Fruit fly (Drosophila melanogaster) whole organism, embryonic: ENCODE data around the gene trx.

Source experiments
- Antp ChIP-seq: fragments of 200-800 bp; sonication (Bioruptor generic); optimal IDR thresholded peaks from 3 replicates; lab custom pipeline; 2016; ENCODE audit warnings: missing biosample characterization, missing genetic modification characterization
- Awh ChIP-seq: fragments of 200-800 bp; sonication (Bioruptor generic); IDR thresholded peaks from 2 replicates; pipeline ENCODE4, ENCODE4 v1.3.6; 2022; ENCODE audit warnings: missing biosample characterization, missing genetic modification characterization
- CG10147 ChIP-seq: fragments of 200-800 bp; sonication (Bioruptor generic); optimal IDR thresholded peaks from 2 replicates; lab custom pipeline; 2019; ENCODE audit warnings: missing biosample characterization, mild to moderate bottlenecking, missing genetic modification characterization, moderate library complexity
- CG10462 ChIP-seq: fragments of 200-800 bp; sonication (Bioruptor generic); optimal IDR thresholded peaks from 2 replicates; lab custom pipeline; 2016; ENCODE audit warnings: missing biosample characterization, missing genetic modification characterization
- CG10979 ChIP-seq: fragments of 200-800 bp; sonication (Bioruptor generic); optimal IDR thresholded peaks from 2 replicates; lab custom pipeline; 2018; ENCODE audit warnings: missing biosample characterization, mild to moderate bottlenecking, missing genetic modification characterization, moderate library complexity
- CG11560 ChIP-seq: fragments of 200-800 bp; sonication (Bioruptor generic); IDR thresholded peaks from 3 replicates; pipeline ENCODE4 v1.3.6; 2022; ENCODE audit warnings: missing biosample characterization, missing genetic modification characterization
- CG12299 ChIP-seq: fragments of 200-800 bp; sonication (Bioruptor generic); optimal IDR thresholded peaks from 2 replicates; lab custom pipeline; 2018; ENCODE audit warnings: missing biosample characterization, mild to moderate bottlenecking, missing genetic modification characterization
- CG12744 ChIP-seq: fragments of 200-800 bp; sonication (Bioruptor generic); optimal IDR thresholded peaks from 2 replicates; lab custom pipeline; 2016; ENCODE audit warnings: missing biosample characterization, missing genetic modification characterization
- CG14014 ChIP-seq: fragments of 200-800 bp; sonication (Bioruptor generic); IDR thresholded peaks from 2 replicates; pipeline ENCODE4 v1.3.6; 2022; ENCODE audit warnings: missing biosample characterization, missing genetic modification characterization
- CG17361 ChIP-seq: fragments of 200-800 bp; sonication (Bioruptor generic); IDR thresholded peaks from 3 replicates; pipeline ENCODE4 v1.3.6; 2022; ENCODE audit warnings: missing biosample characterization, missing genetic modification characterization
- CG17912 ChIP-seq: fragments of 200-800 bp; sonication (Bioruptor generic); optimal IDR thresholded peaks from 2 replicates; lab custom pipeline; 2018; ENCODE audit warnings: missing biosample characterization, mild to moderate bottlenecking, missing genetic modification characterization
- CG2678 ChIP-seq: fragments of 200-800 bp; sonication (Bioruptor generic); optimal IDR thresholded peaks from 3 replicates; lab custom pipeline; 2019; ENCODE audit warnings: missing biosample characterization, mild to moderate bottlenecking, missing genetic modification characterization, moderate library complexity
- CG31388 ChIP-seq: fragments of 200-800 bp; sonication (Bioruptor generic); optimal IDR thresholded peaks from 2 replicates; lab custom pipeline; 2016; ENCODE audit warnings: missing biosample characterization, missing genetic modification characterization
- CG31441 ChIP-seq: fragments of 200-800 bp; sonication (Bioruptor generic); IDR thresholded peaks from 2 replicates; pipeline ENCODE4 v1.3.6; 2022; ENCODE audit warnings: missing biosample characterization, missing genetic modification characterization
- CG3281 ChIP-seq: fragments of 200-800 bp; sonication (Bioruptor generic); optimal IDR thresholded peaks from 3 replicates; lab custom pipeline; 2017; ENCODE audit warnings: missing biosample characterization, mild to moderate bottlenecking, missing genetic modification characterization
- CG34422 ChIP-seq: fragments of 200-800 bp; sonication (Bioruptor generic); IDR thresholded peaks from 3 replicates; pipeline ENCODE4 v1.3.6; 2022; ENCODE audit warnings: missing biosample characterization, missing genetic modification characterization
- CG4282 ChIP-seq: fragments of 200-800 bp; sonication (Bioruptor generic); optimal IDR thresholded peaks from 2 replicates; lab custom pipeline; 2016; ENCODE audit warnings: missing biosample characterization, missing genetic modification characterization
- CG43689 ChIP-seq: fragments of 200-800 bp; sonication (Bioruptor generic); IDR thresholded peaks from 2 replicates; pipeline ENCODE4 v1.3.6; 2022; ENCODE audit warnings: missing biosample characterization, missing genetic modification characterization
- CG4404 ChIP-seq: fragments of 200-800 bp; sonication (Bioruptor generic); IDR thresholded peaks from 2 replicates; pipeline ENCODE4 v1.3.6; 2022; ENCODE audit warnings: missing biosample characterization, missing genetic modification characterization
- CG4617 ChIP-seq: fragments of 200-800 bp; sonication (Bioruptor generic); optimal IDR thresholded peaks from 3 replicates; lab custom pipeline; 2016; ENCODE audit warnings: missing biosample characterization, missing genetic modification characterization, borderline replicate concordance
- CG9817 ChIP-seq: fragments of 200-800 bp; sonication (Bioruptor generic); optimal IDR thresholded peaks from 2 replicates; lab custom pipeline; 2018; ENCODE audit warnings: missing biosample characterization, mild to moderate bottlenecking, missing genetic modification characterization, moderate library complexity
- D19B ChIP-seq: fragments of 200-800 bp; sonication (Bioruptor generic); optimal IDR thresholded peaks from 2 replicates; lab custom pipeline; 2017; ENCODE audit warnings: missing biosample characterization, mild to moderate bottlenecking, missing genetic modification characterization
- Eip74EF ChIP-seq, 2 experiments: fragments of 200-800 bp in 1 of 2; fragments of >200 bp in 1 of 2; sonication (Bioruptor generic) in 1 of 2; optimal IDR thresholded peaks; 2 replicates each; lab custom pipeline; 2017 to 2019; ENCODE audit warnings: missing biosample characterization in 2 of 2, missing genetic modification characterization in 2 of 2, mild to moderate bottlenecking in 1 of 2, moderate library complexity in 1 of 2
- Ets65A ChIP-seq: fragments of 200-800 bp; sonication (Bioruptor generic); peaks from one replicate; lab custom pipeline; 2016; ENCODE audit warnings: missing biosample characterization, missing genetic modification characterization
- H15 ChIP-seq: fragments of 200-800 bp; sonication (Bioruptor generic); IDR thresholded peaks from 3 replicates; pipeline ENCODE4 v1.3.6; 2022; ENCODE audit warnings: missing biosample characterization, missing genetic modification characterization
- HHEX ChIP-seq: fragments of 200-800 bp; sonication (Bioruptor generic); optimal IDR thresholded peaks from 3 replicates; lab custom pipeline; 2017; ENCODE audit warnings: missing biosample characterization, mild to moderate bottlenecking, missing genetic modification characterization, missing genetic modification reagents
- HmgD ChIP-seq: fragments of 200-800 bp; sonication (Bioruptor generic); optimal IDR thresholded peaks from 3 replicates; lab custom pipeline; 2016; ENCODE audit warnings: missing biosample characterization, missing genetic modification characterization
- Lpt ChIP-seq: fragments of >200 bp; optimal IDR thresholded peaks from 2 replicates; lab custom pipeline; 2018; ENCODE audit warnings: missing biosample characterization, missing genetic modification characterization
- Med ChIP-seq: fragments of 200-800 bp; sonication (Bioruptor generic); peaks from one replicate; lab custom pipeline; 2016; ENCODE audit warnings: missing biosample characterization, missing genetic modification characterization, mild to moderate bottlenecking, inconsistent platforms, moderate library complexity
- Mrtf ChIP-seq: fragments of 200-800 bp; sonication (Bioruptor generic); IDR thresholded peaks from 3 replicates; pipeline ENCODE4 v1.3.6; 2022; ENCODE audit warnings: missing biosample characterization, missing genetic modification characterization
- NK7.1 ChIP-seq: fragments of 200-800 bp; sonication (Bioruptor generic); optimal IDR thresholded peaks from 3 replicates; lab custom pipeline; 2016; ENCODE audit warnings: missing biosample characterization, missing genetic modification characterization
- Ravus ChIP-seq: fragments of 200-800 bp; sonication (Bioruptor generic); IDR thresholded peaks from 2 replicates; pipeline ENCODE4 v1.3.6; 2022; ENCODE audit warnings: missing biosample characterization, missing genetic modification characterization
- Sin3A ChIP-seq: fragments of >200 bp; optimal IDR thresholded peaks from 2 replicates; lab custom pipeline; 2018
- ab ChIP-seq: fragments of 200-800 bp; sonication (Bioruptor generic); optimal IDR thresholded peaks from 2 replicates; lab custom pipeline; 2016; ENCODE audit warnings: missing biosample characterization, missing genetic modification characterization
- cas ChIP-seq: fragments of 200-800 bp; sonication (Bioruptor generic); IDR thresholded peaks from 2 replicates; pipeline ENCODE4 v1.3.6; 2022; ENCODE audit warnings: missing biosample characterization, missing genetic modification characterization
- chn ChIP-seq: fragments of 200-800 bp; sonication (Bioruptor generic); optimal IDR thresholded peaks from 2 replicates; lab custom pipeline; 2016; ENCODE audit warnings: missing biosample characterization, missing genetic modification characterization
- dan ChIP-seq: fragments of 200-800 bp; sonication (Bioruptor generic); IDR thresholded peaks from 2 replicates; pipeline ENCODE4 v1.3.6; 2022; ENCODE audit warnings: missing biosample characterization, missing genetic modification characterization
- en ChIP-seq: fragments of 200-800 bp; sonication (Bioruptor generic); optimal IDR thresholded peaks from 2 replicates; lab custom pipeline; 2016; ENCODE audit warnings: missing biosample characterization, missing genetic modification characterization
- exex ChIP-seq: fragments of 200-800 bp; sonication (Bioruptor generic); optimal IDR thresholded peaks from 4 replicates; lab custom pipeline; 2018; ENCODE audit warnings: missing biosample characterization, mild to moderate bottlenecking, missing genetic modification characterization, moderate library complexity
- gce ChIP-seq: fragments of 200-800 bp; sonication (Bioruptor generic); IDR thresholded peaks from 3 replicates; pipeline ENCODE4 v1.3.6; 2022; ENCODE audit warnings: missing biosample characterization, missing genetic modification characterization
- h ChIP-seq: fragments of >200 bp; optimal IDR thresholded peaks from 2 replicates; lab custom pipeline; 2017
- nerfin-1 ChIP-seq: fragments of 200-800 bp; sonication (Bioruptor generic); optimal IDR thresholded peaks from 3 replicates; lab custom pipeline; 2019; ENCODE audit warnings: missing biosample characterization, mild to moderate bottlenecking, missing genetic modification characterization, moderate library complexity
- onecut ChIP-seq: fragments of 200-800 bp; sonication (Bioruptor generic); IDR thresholded peaks from 2 replicates; pipeline ENCODE4 v1.3.6; 2022; ENCODE audit warnings: missing biosample characterization, missing genetic modification characterization
- pum ChIP-seq: fragments of 200-800 bp; sonication (Bioruptor generic); optimal IDR thresholded peaks from 2 replicates; lab custom pipeline; 2016; ENCODE audit warnings: missing biosample characterization, missing genetic modification characterization
- ranshi ChIP-seq: fragments of 200-800 bp; sonication (Bioruptor generic); IDR thresholded peaks from 2 replicates; pipeline ENCODE4 v1.3.6; 2022; ENCODE audit warnings: missing biosample characterization, missing genetic modification characterization
- rib ChIP-seq: fragments of 200-800 bp; sonication (Bioruptor generic); IDR thresholded peaks from 2 replicates; pipeline ENCODE4 v1.3.6; 2022; ENCODE audit warnings: missing biosample characterization, missing genetic modification characterization
- shn ChIP-seq: fragments of 200-800 bp; sonication (Bioruptor generic); optimal IDR thresholded peaks from 3 replicates; lab custom pipeline; 2016; ENCODE audit warnings: missing biosample characterization, missing genetic modification characterization
- sima ChIP-seq: fragments of 200-800 bp; sonication (Bioruptor generic); optimal IDR thresholded peaks from 2 replicates; lab custom pipeline; 2016; ENCODE audit warnings: missing biosample characterization, missing genetic modification characterization
- unc-4 ChIP-seq: fragments of 200-800 bp; sonication (Bioruptor generic); IDR thresholded peaks from 2 replicates; pipeline ENCODE4 v1.3.6; 2022; ENCODE audit warnings: missing biosample characterization, missing genetic modification characterization; ENCODE audit not compliant: partially characterized antibody
- wdn ChIP-seq: fragments of 200-800 bp; sonication (Bioruptor generic); IDR thresholded peaks from 2 replicates; pipeline ENCODE4 v1.3.6; 2022; ENCODE audit warnings: missing biosample characterization, missing genetic modification characterization
- wor ChIP-seq: fragments of 200-800 bp; sonication (Bioruptor generic); IDR thresholded peaks from 2 replicates; pipeline ENCODE4 v1.3.6; 2022; ENCODE audit warnings: missing biosample characterization, missing genetic modification characterization
- zfh1 ChIP-seq: fragments of 200-800 bp; sonication (Bioruptor generic); IDR thresholded peaks from 3 replicates; pipeline ENCODE4 v1.3.6; 2022; ENCODE audit warnings: missing biosample characterization, missing genetic modification characterization

trx gene

dm6 chr3R:14283754-14284421, 2.8 kb downstream of the trx start (continued):
- TF ChIP-seq Ets65A (GFP tag; lab: Kevin White, UChicago) (peak; percentile 97), CG2678 (peak; percentile 99), CG17912 (GFP tag; lab: Kevin White, UChicago) (peak; percentile 93), NK7.1 (GFP tag; lab: Kevin White, UChicago) (peak; percentile 60), CG31388 (peak; percentile 96), CG9817 (peak; percentile 98), nerfin-1 (tag; lab: Kevin White, UChicago) (peak; percentile 96), wor (GFP tag; lab: Robert Waterston, UW) (no peak), Awh (GFP tag; lab: Robert Waterston, UW) (no peak), CG4617 (peak; percentile 98), D19B (GFP tag; lab: Kevin White, UChicago) (peak; percentile 95), gce (GFP tag; lab: Robert Waterston, UW) (no peak), Lpt (GFP tag; lab: Kevin White, UChicago) (no peak), CG43689 (GFP tag; lab: Robert Waterston, UW) (no peak), h (no peak), CG12744 (GFP tag; lab: Kevin White, UChicago) (peak; percentile 96), Ravus (GFP tag; lab: Robert Waterston, UW) (no peak), onecut (GFP tag; lab: Robert Waterston, UW) (peak; percentile 96), rib (no peak), ranshi (no peak), Sin3A (lab: Kevin White, UChicago) (no peak), CG14014 (GFP tag; lab: Robert Waterston, UW) (no peak), CG17361 (no peak), HmgD (GFP tag; lab: Kevin White, UChicago) (peak; percentile 55), H15 (GFP tag; lab: Robert Waterston, UW) (no peak), exex (tag; lab: Kevin White, UChicago) (peak; percentile 75), cas (no peak), CG31441 (GFP tag; lab: Robert Waterston, UW) (no peak), CG34422 (GFP tag; lab: Robert Waterston, UW) (no peak), chn (GFP tag; lab: Kevin White, UChicago) (peak; percentile 96), HHEX (GFP tag; lab: Kevin White, UChicago) (peak; percentile 98), CG10147 (peak; percentile 99), pum (GFP tag; lab: Kevin White, UChicago) (peak; percentile 93), Antp (GFP tag; lab: Kevin White, UChicago) (peak; percentile 76), Eip74EF (GFP tag; optimal IDR thresholded peaks at IDR 0.05; lab: Kevin White, UChicago) (peak in 1 of 2 experiments; percentile 99), wdn (GFP tag; lab: Robert Waterston, UW) (no peak), CG10462 (GFP tag; lab: Kevin White, UChicago) (peak; percentile 97), Mrtf (no peak), Med (peak; percentile 99), CG12299 (peak; percentile 98), CG4404 (GFP tag; lab: Robert Waterston, UW) (no peak), CG3281 (GFP tag; lab: Kevin White, UChicago) (peak; percentile 99), dan (no peak), unc-4 (no peak), zfh1 (GFP tag; lab: Robert Waterston, UW) (no peak), CG11560 (tag; lab: Robert Waterston, UW) (no peak), CG10979 (peak; percentile 98), en (GFP tag; lab: Kevin White, UChicago) (peak; percentile 87), shn (GFP tag; lab: Kevin White, UChicago) (peak; percentile 87), sima (GFP tag; lab: Kevin White, UChicago) (peak; percentile 79), ab (GFP tag; lab: Kevin White, UChicago) (peak; percentile 74), CG4282 (GFP tag; lab: Kevin White, UChicago) (peak; percentile 65)
